Worm (Caenorhabditis elegans) whole organism, L2 larva: ENCODE data around the gene C32D5.12.

Experiments
- C34F6.9 ChIP-seq: fragments of 150-350 bp; optimal IDR thresholded peaks from 2 replicates; lab custom pipeline; 2014; ENCODE audit warnings: missing biosample characterization, missing genetic modification characterization
- R02D3.7 ChIP-seq: fragments of 150-350 bp; optimal IDR thresholded peaks from 2 replicates; lab custom pipeline; 2014; ENCODE audit warnings: missing biosample characterization, missing genetic modification characterization
- alr-1 ChIP-seq: fragments of 150-350 bp; optimal IDR thresholded peaks from 2 replicates; lab custom pipeline; 2014; ENCODE audit warnings: missing biosample characterization, missing genetic modification characterization
- aly-2 ChIP-seq: fragments of 150-350 bp; optimal IDR thresholded peaks from 2 replicates; lab custom pipeline; 2014; ENCODE audit warnings: missing biosample characterization, missing genetic modification characterization
- blmp-1 ChIP-seq: sonication (generic microtip); optimal IDR thresholded peaks from 2 replicates; lab custom pipeline; 2017; ENCODE audit warnings: missing genetic modification characterization, mild to moderate bottlenecking, missing compliant biosample characterization, antibody characterized with exemption, moderate library complexity; ENCODE audit not compliant: insufficient read depth
- ceh-82 ChIP-seq: fragments of 150-350 bp; optimal IDR thresholded peaks from 2 replicates; lab custom pipeline; 2014; ENCODE audit warnings: missing biosample characterization, missing genetic modification characterization
- crh-2 ChIP-seq: sonication (generic microtip); optimal IDR thresholded peaks from 2 replicates; lab custom pipeline; 2017; ENCODE audit warnings: missing biosample characterization, missing genetic modification characterization
- dmd-4 ChIP-seq: sonication (generic microtip); optimal IDR thresholded peaks from 2 replicates; lab custom pipeline; 2017; ENCODE audit warnings: missing biosample characterization, missing genetic modification characterization
- egl-27 ChIP-seq: sonication (generic microtip); optimal IDR thresholded peaks from 3 replicates; lab custom pipeline; 2017; ENCODE audit warnings: missing biosample characterization, missing genetic modification reagents, missing genetic modification characterization
- elt-1 ChIP-seq: fragments of 150-350 bp; optimal IDR thresholded peaks from 2 replicates; lab custom pipeline; 2014; ENCODE audit warnings: missing biosample characterization, missing genetic modification characterization
- elt-3 ChIP-seq: sonication (generic microtip); optimal IDR thresholded peaks from 2 replicates; lab custom pipeline; 2017; ENCODE audit warnings: missing biosample characterization, missing genetic modification characterization
- fos-1 ChIP-seq: fragments of 150-350 bp; optimal IDR thresholded peaks from 2 replicates; lab custom pipeline; 2014; ENCODE audit warnings: missing biosample characterization, missing genetic modification characterization
- gmeb-1 ChIP-seq: fragments of 150-350 bp; optimal IDR thresholded peaks from 2 replicates; lab custom pipeline; 2014; ENCODE audit warnings: missing biosample characterization, missing genetic modification characterization
- lin-13 ChIP-seq: fragments of 150-350 bp; optimal IDR thresholded peaks from 2 replicates; lab custom pipeline; 2014; ENCODE audit warnings: missing biosample characterization, missing genetic modification reagents, missing genetic modification characterization
- lin-39 ChIP-seq: fragments of 150-350 bp; optimal IDR thresholded peaks from 2 replicates; lab custom pipeline; 2014; ENCODE audit warnings: missing biosample characterization, missing genetic modification reagents, missing genetic modification characterization
- lsy-2 ChIP-seq, 2 experiments: fragments of 150-350 bp in 1 of 2; sonication (generic microtip) in 1 of 2; optimal IDR thresholded peaks; 2 replicates each; lab custom pipeline; 2014 to 2017; ENCODE audit warnings: missing biosample characterization in 2 of 2, missing genetic modification characterization in 2 of 2
- mab-5 ChIP-seq: fragments of 150-350 bp; optimal IDR thresholded peaks from 2 replicates; lab custom pipeline; 2014; ENCODE audit warnings: missing biosample characterization, missing genetic modification characterization
- mbf-1 ChIP-seq: sonication (generic microtip); optimal IDR thresholded peaks from 2 replicates; lab custom pipeline; 2017; ENCODE audit warnings: missing biosample characterization, missing genetic modification characterization
- nhr-10 ChIP-seq: sonication (generic microtip); optimal IDR thresholded peaks from 2 replicates; lab custom pipeline; 2017; ENCODE audit warnings: missing biosample characterization, missing genetic modification characterization
- nhr-129 ChIP-seq: fragments of 150-350 bp; optimal IDR thresholded peaks from 2 replicates; lab custom pipeline; 2014; ENCODE audit warnings: missing biosample characterization, missing genetic modification characterization
- nhr-21 ChIP-seq: fragments of 150-350 bp; optimal IDR thresholded peaks from 2 replicates; lab custom pipeline; 2014; ENCODE audit warnings: missing biosample characterization, missing genetic modification characterization
- nhr-77 ChIP-seq: fragments of 150-350 bp; optimal IDR thresholded peaks from 2 replicates; lab custom pipeline; 2014; ENCODE audit warnings: missing biosample characterization, missing genetic modification characterization
- sem-4 ChIP-seq: fragments of 150-350 bp; optimal IDR thresholded peaks from 2 replicates; lab custom pipeline; 2014; ENCODE audit warnings: missing biosample characterization, missing genetic modification reagents, missing genetic modification characterization
- skn-1 ChIP-seq: sonication (generic microtip); optimal IDR thresholded peaks from 2 replicates; lab custom pipeline; 2017; ENCODE audit warnings: missing biosample characterization, missing genetic modification characterization
- sma-3 ChIP-seq: sonication (generic microtip); optimal IDR thresholded peaks from 2 replicates; lab custom pipeline; 2016; ENCODE audit warnings: missing genetic modification reagents, missing genetic modification characterization, missing compliant biosample characterization
- sma-9 ChIP-seq, 2 experiments: fragments of 150-350 bp in 1 of 2; sonication (generic microtip) in 1 of 2; optimal IDR thresholded peaks; 2 replicates each; lab custom pipeline; 2014 to 2016; ENCODE audit warnings: missing genetic modification characterization in 2 of 2, mild to moderate bottlenecking in 1 of 2, missing biosample characterization in 1 of 2, missing compliant biosample characterization in 1 of 2, missing genetic modification reagents in 1 of 2, moderate library complexity in 1 of 2
- snpc-4 ChIP-seq: fragments of 150-350 bp; optimal IDR thresholded peaks from 2 replicates; lab custom pipeline; 2014; ENCODE audit warnings: missing biosample characterization, missing genetic modification characterization
- unc-39 ChIP-seq: fragments of 150-350 bp; optimal IDR thresholded peaks from 2 replicates; lab custom pipeline; 2014; ENCODE audit warnings: missing biosample characterization, missing genetic modification characterization
- unc-55 ChIP-seq: fragments of 150-350 bp; sonication (generic microtip); optimal IDR thresholded peaks from 3 replicates; lab custom pipeline; 2014; ENCODE audit warnings: missing biosample characterization, missing genetic modification reagents, missing genetic modification characterization
- unc-62 ChIP-seq: fragments of 150-350 bp; optimal IDR thresholded peaks from 2 replicates; lab custom pipeline; 2014; ENCODE audit warnings: missing biosample characterization, missing genetic modification reagents, missing genetic modification characterization
- ztf-1 ChIP-seq: fragments of 200-800 bp; sonication (Bioruptor generic); conservative IDR thresholded peaks from 2 replicates; pipeline ENCODE4 v1.3.6; 2022; ENCODE audit warnings: missing genetic modification characterization, missing compliant biosample characterization

C32D5.12 gene

DNA sequence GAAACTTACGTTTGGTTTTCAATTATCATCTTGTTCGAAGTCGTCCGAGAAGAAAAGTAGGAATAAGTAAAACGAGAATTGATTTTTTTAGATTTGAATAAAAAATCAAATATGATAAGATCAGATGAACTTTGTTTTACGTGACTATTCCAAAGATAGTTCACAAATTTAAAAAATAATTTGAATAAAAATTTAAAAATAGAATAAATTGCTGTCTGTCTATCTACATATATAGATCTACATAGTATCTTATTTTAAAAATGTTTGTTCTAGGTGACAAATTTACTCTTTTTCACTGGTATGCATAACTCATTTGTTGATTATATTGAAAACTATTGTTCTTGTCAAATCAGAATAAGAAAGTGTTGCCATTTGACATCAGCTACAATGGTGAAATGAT, 29.1 kb upstream of the C32D5.12 start, which contains the start of gene F58F12.2:
Gene F58F12.2, minus strand, starts transcription at position 101 of the 400 bp plus-strand sequence.
- TF ChIP-seq ztf-1 (GFP tag; lab: Robert Waterston, UW) (no peak), R02D3.7 (tag; lab: Kevin White, UChicago) (no peak), lsy-2 (tag; optimal IDR thresholded peaks at IDR 0.05; lab: Kevin White, UChicago) (no peak), elt-3 (tag; lab: Kevin White, UChicago) (no peak), snpc-4 (tag; lab: Kevin White, UChicago) (no peak), lin-13 (GFP tag; lab: Kevin White, UChicago) (no peak), elt-1 (tag; lab: Kevin White, UChicago) (no peak), nhr-129 (tag; lab: Kevin White, UChicago) (no peak)

DNA sequence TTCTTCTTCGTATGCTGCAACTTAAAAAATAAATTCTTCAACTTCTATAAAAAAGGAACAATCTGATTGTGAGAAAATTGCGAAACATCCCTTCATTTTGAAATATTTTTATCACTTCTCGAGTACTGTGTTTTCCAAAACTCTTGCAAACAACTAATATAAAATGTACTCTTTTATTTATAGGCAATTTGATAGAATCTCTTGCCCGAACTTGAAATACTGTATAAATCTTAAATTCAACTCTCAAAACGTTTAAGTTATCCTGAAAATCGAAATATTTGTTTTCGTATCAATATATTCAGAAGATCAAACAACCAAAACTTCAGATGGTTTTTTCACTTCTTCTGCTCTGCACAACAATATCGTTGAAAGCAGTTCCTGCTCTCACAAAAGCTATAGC, 27.7 kb upstream of the C32D5.12 start, which contains the start of gene F58F12.4:
Gene F58F12.4, plus strand, starts transcription at position 301 of the 400 bp plus-strand sequence.
- TF ChIP-seq nhr-77 (tag; lab: Kevin White, UChicago) (no peak), unc-55 (GFP tag; lab: Kevin White, UChicago) (no peak), sma-3 (GFP tag; lab: Kevin White, UChicago) (no peak), alr-1 (tag; lab: Kevin White, UChicago) (no peak), mbf-1 (tag; lab: Kevin White, UChicago) (no peak), dmd-4 (no peak), lin-39 (tag; lab: Kevin White, UChicago) (no peak), sma-9 (GFP tag; optimal IDR thresholded peaks at IDR 0.05; lab: Kevin White, UChicago) (no peak), sma-9 (tag; optimal IDR thresholded peaks at IDR 0.05; lab: Kevin White, UChicago) (no peak), unc-39 (tag; lab: Kevin White, UChicago) (no peak), egl-27 (tag; lab: Kevin White, UChicago) (no peak), ceh-82 (no peak)

DNA sequence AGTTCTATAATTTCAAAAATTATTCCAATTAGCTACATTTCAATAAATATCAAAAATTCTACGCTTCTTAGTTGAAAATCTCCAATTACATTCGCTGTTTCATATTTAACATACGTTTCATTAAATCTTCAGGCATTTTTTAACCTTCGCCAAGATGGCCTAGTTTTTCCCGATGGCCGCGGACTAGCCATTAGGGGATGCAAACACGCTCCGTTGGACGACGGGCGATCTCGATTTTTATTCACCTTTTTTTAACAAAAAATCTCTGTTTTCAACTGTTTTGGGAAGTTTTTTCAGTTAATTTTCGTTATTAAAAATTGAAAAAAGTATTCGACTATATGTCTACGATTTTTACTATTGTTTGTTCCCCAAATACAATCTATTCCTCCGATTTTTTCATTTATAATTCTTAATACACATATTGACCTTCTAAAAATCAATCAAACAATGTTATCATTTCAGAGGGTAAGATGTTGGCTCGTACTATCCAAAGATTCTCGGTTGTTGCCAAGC, 24.4 kb upstream of the C32D5.12 start, which contains the start of gene F58F12.1:
Gene F58F12.1, plus strand, starts transcription at position 463 of the 513 bp plus-strand sequence.
- TF ChIP-seq lin-13 (GFP tag; lab: Kevin White, UChicago) (peak; percentile 61), nhr-77 (tag; lab: Kevin White, UChicago) (no peak), sma-9 (GFP tag; optimal IDR thresholded peaks at IDR 0.05; lab: Kevin White, UChicago) (peak; percentile 41), sma-9 (tag; optimal IDR thresholded peaks at IDR 0.05; lab: Kevin White, UChicago) (no peak), egl-27 (tag; lab: Kevin White, UChicago) (no peak), R02D3.7 (tag; lab: Kevin White, UChicago) (no peak), sma-3 (GFP tag; lab: Kevin White, UChicago) (peak; percentile 18), sem-4 (tag; lab: Kevin White, UChicago) (peak; percentile 38), lsy-2 (tag; optimal IDR thresholded peaks at IDR 0.05; lab: Kevin White, UChicago) (peak; percentile 39 to 78), fos-1 (tag; lab: Kevin White, UChicago) (peak; percentile 67), snpc-4 (tag; lab: Kevin White, UChicago) (peak; percentile 28), blmp-1 (tag; lab: Kevin White, UChicago) (no peak), crh-2 (tag; lab: Kevin White, UChicago) (peak; percentile 24), nhr-129 (tag; lab: Kevin White, UChicago) (peak; percentile 61), gmeb-1 (peak; percentile 66), nhr-21 (tag; lab: Kevin White, UChicago) (peak; percentile 16), skn-1 (tag; lab: Kevin White, UChicago) (no peak), C34F6.9 (tag; lab: Kevin White, UChicago) (peak; percentile 81), lin-39 (tag; lab: Kevin White, UChicago) (no peak), mab-5 (tag; lab: Kevin White, UChicago) (no peak)

DNA sequence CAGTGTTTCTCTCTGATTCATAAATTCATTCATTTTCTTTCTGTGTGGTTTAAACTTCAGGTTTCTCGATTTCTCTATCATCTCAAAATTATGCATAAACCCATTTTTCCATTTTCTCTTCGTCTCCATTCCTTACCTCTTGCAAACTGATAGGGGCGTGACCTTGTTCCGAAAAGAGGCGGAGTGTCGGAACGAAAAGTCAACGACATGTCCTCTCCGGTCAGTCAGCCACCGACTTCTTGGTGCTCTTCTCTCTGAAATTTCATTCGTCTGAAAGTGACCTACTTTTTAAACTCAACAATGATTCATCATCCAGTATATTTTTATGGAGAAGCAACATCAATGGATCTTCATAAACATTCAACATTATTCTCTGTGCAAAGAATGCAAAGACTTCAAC, 22.1 kb upstream of the C32D5.12 start, which contains the start of gene F58F12.12:
Gene F58F12.12, plus strand, starts transcription at position 301 of the 400 bp plus-strand sequence.
- TF ChIP-seq unc-62 (GFP tag; lab: Kevin White, UChicago) (no peak), fos-1 (tag; lab: Kevin White, UChicago) (peak; percentile 3), nhr-10 (tag; lab: Kevin White, UChicago) (no peak), skn-1 (tag; lab: Kevin White, UChicago) (no peak), lin-39 (tag; lab: Kevin White, UChicago) (no peak), aly-2 (tag; lab: Kevin White, UChicago) (no peak), nhr-129 (tag; lab: Kevin White, UChicago) (no peak), sma-9 (GFP tag; optimal IDR thresholded peaks at IDR 0.05; lab: Kevin White, UChicago) (no peak), sma-9 (tag; optimal IDR thresholded peaks at IDR 0.05; lab: Kevin White, UChicago) (no peak)
